Fruit fly (Drosophila melanogaster) whole organism, embryonic: Measurements from ENCODE around the gene Prosbeta2.

Experiments
- ATbp ChIP-seq: fragments of 200-800 bp; sonication (Bioruptor generic); optimal IDR thresholded peaks from 2 replicates; lab custom pipeline; 2017; ENCODE audit warnings: missing biosample characterization, mild to moderate bottlenecking, missing genetic modification characterization, missing genetic modification reagents
- Bgb ChIP-seq: fragments of 200-800 bp; sonication (Bioruptor generic); IDR thresholded peaks from 2 replicates; pipeline ENCODE4 v1.3.6; 2022; ENCODE audit warnings: missing biosample characterization, missing genetic modification characterization; ENCODE audit not compliant: partially characterized antibody
- CG11247 ChIP-seq: fragments of 200-800 bp; sonication (Bioruptor generic); IDR thresholded peaks from 2 replicates; pipeline ENCODE4 v1.3.6; 2022; ENCODE audit warnings: missing biosample characterization, missing genetic modification characterization
- CG13894 ChIP-seq: fragments of 200-800 bp; sonication (Bioruptor generic); optimal IDR thresholded peaks from 3 replicates; lab custom pipeline; 2018; ENCODE audit warnings: missing biosample characterization, mild to moderate bottlenecking, missing genetic modification characterization, moderate library complexity
- CG16779 ChIP-seq: fragments of 200-800 bp; sonication (Bioruptor generic); IDR thresholded peaks from 2 replicates; pipeline ENCODE4 v1.3.6; 2022; ENCODE audit warnings: missing biosample characterization, missing genetic modification characterization
- CG17361 ChIP-seq: fragments of 200-800 bp; sonication (Bioruptor generic); IDR thresholded peaks from 3 replicates; pipeline ENCODE4 v1.3.6; 2022; ENCODE audit warnings: missing biosample characterization, missing genetic modification characterization
- CG18764 ChIP-seq: fragments of 200-800 bp; sonication (Bioruptor generic); optimal IDR thresholded peaks from 3 replicates; lab custom pipeline; 2016; ENCODE audit warnings: missing biosample characterization, missing genetic modification characterization
- CG33557 ChIP-seq: fragments of 200-800 bp; sonication (Bioruptor generic); optimal IDR thresholded peaks from 2 replicates; lab custom pipeline; 2019; ENCODE audit warnings: missing biosample characterization, mild to moderate bottlenecking, missing genetic modification characterization, moderate library complexity
- CG3995 ChIP-seq: fragments of 200-800 bp; sonication (Bioruptor generic); optimal IDR thresholded peaks from 3 replicates; lab custom pipeline; 2016; ENCODE audit warnings: missing biosample characterization, missing genetic modification characterization
- CG6765 ChIP-seq: fragments of 200-800 bp; sonication (Bioruptor generic); optimal IDR thresholded peaks from 3 replicates; lab custom pipeline; 2017; ENCODE audit warnings: missing biosample characterization, mild to moderate bottlenecking, missing genetic modification characterization
- CG7839 ChIP-seq: fragments of 200-800 bp; sonication (Bioruptor generic); optimal IDR thresholded peaks from 3 replicates; lab custom pipeline; 2018; ENCODE audit warnings: missing biosample characterization, mild to moderate bottlenecking, missing genetic modification characterization, moderate library complexity
- CG8089 ChIP-seq: fragments of 200-800 bp; sonication (Bioruptor generic); optimal IDR thresholded peaks from 3 replicates; lab custom pipeline; 2016; ENCODE audit warnings: missing biosample characterization, missing genetic modification characterization
- Chrac-16 ChIP-seq: fragments of 200-800 bp; sonication (Bioruptor generic); optimal IDR thresholded peaks from 3 replicates; lab custom pipeline; 2016; ENCODE audit warnings: missing biosample characterization, missing genetic modification characterization
- Deaf1 ChIP-seq: fragments of 200-800 bp; optimal IDR thresholded peaks from 3 replicates; lab custom pipeline; 2019; ENCODE audit warnings: missing biosample characterization, mild to moderate bottlenecking, missing genetic modification characterization, moderate library complexity
- Dek ChIP-seq: fragments of 200-800 bp; sonication (Bioruptor generic); optimal IDR thresholded peaks from 3 replicates; lab custom pipeline; 2019; ENCODE audit warnings: missing biosample characterization, mild to moderate bottlenecking, missing genetic modification characterization, moderate library complexity
- Hsf ChIP-seq: fragments of 200-800 bp; sonication (Bioruptor generic); optimal IDR thresholded peaks from 3 replicates; lab custom pipeline; 2016; ENCODE audit warnings: missing biosample characterization, missing genetic modification characterization
- Med ChIP-seq: fragments of 200-800 bp; sonication (Bioruptor generic); peaks from one replicate; lab custom pipeline; 2016; ENCODE audit warnings: missing biosample characterization, missing genetic modification characterization, mild to moderate bottlenecking, inconsistent platforms, moderate library complexity
- NC2β ChIP-seq: fragments of 200-800 bp; sonication (Bioruptor generic); optimal IDR thresholded peaks from 2 replicates; lab custom pipeline; 2016; ENCODE audit warnings: missing biosample characterization, missing genetic modification characterization
- Nf-YB ChIP-seq: fragments of 200-800 bp; sonication (Bioruptor generic); optimal IDR thresholded peaks from 3 replicates; lab custom pipeline; 2019; ENCODE audit warnings: missing biosample characterization, mild to moderate bottlenecking, missing genetic modification characterization, moderate library complexity
- Nf-YC ChIP-seq: fragments of 200-800 bp; optimal IDR thresholded peaks from 3 replicates; lab custom pipeline; 2019; ENCODE audit warnings: missing biosample characterization, mild to moderate bottlenecking, missing genetic modification characterization, moderate library complexity
- Oaz ChIP-seq: fragments of 200-800 bp; sonication (Bioruptor generic); IDR thresholded peaks from 2 replicates; pipeline ENCODE4 v1.3.6; 2022; ENCODE audit warnings: missing biosample characterization, missing genetic modification characterization
- Sox100B ChIP-seq: fragments of 200-800 bp; sonication (Bioruptor generic); optimal IDR thresholded peaks from 3 replicates; lab custom pipeline; 2018; ENCODE audit warnings: missing biosample characterization, mild to moderate bottlenecking, missing genetic modification characterization
- Tbp ChIP-seq: fragments of >200 bp; optimal IDR thresholded peaks from 2 replicates; lab custom pipeline; 2018; ENCODE audit warnings: missing biosample characterization, missing genetic modification characterization
- Trl ChIP-seq, 3 experiments: fragments of >200 bp in 2 of 3; fragments of 200-800 bp in 1 of 3; sonication (Bioruptor generic) in 1 of 3; optimal IDR thresholded peaks; 2 replicates in 1 of 3; 3 replicates in 2 of 3; lab custom pipeline; 2016 to 2017; ENCODE audit warnings: missing biosample characterization in 1 of 3, missing genetic modification characterization in 1 of 3
- al ChIP-seq: fragments of 200-800 bp; sonication (Bioruptor generic); IDR thresholded peaks from 2 replicates; pipeline ENCODE4 v1.3.6; 2022; ENCODE audit warnings: missing biosample characterization, missing genetic modification characterization
- caup ChIP-seq: fragments of 200-800 bp; sonication (Bioruptor generic); optimal IDR thresholded peaks from 3 replicates; lab custom pipeline; 2017; ENCODE audit warnings: missing biosample characterization, mild to moderate bottlenecking, missing genetic modification characterization, moderate library complexity; ENCODE audit not compliant: severe bottlenecking
- chm ChIP-seq: fragments of 200-800 bp; sonication (Bioruptor generic); IDR thresholded peaks from 2 replicates; pipeline ENCODE4 v1.3.6; 2022; ENCODE audit warnings: missing biosample characterization, missing genetic modification characterization
- crp ChIP-seq, 2 experiments: fragments of 200-800 bp; sonication (Bioruptor generic); optimal IDR thresholded peaks; 2 replicates in 1 of 2; 3 replicates in 1 of 2; lab custom pipeline; 2017; ENCODE audit warnings: missing biosample characterization in 2 of 2, missing genetic modification characterization in 2 of 2, mild to moderate bottlenecking in 1 of 2, moderate library complexity in 1 of 2
- dimm ChIP-seq: fragments of 200-800 bp; sonication (Bioruptor generic); IDR thresholded peaks from 2 replicates; pipeline ENCODE4 v1.3.6; 2022; ENCODE audit warnings: missing biosample characterization, missing genetic modification characterization
- eyg ChIP-seq: fragments of 200-800 bp; sonication (Bioruptor generic); optimal IDR thresholded peaks from 3 replicates; lab custom pipeline; 2016; ENCODE audit warnings: missing biosample characterization, missing genetic modification characterization
- fd102C ChIP-seq: fragments of 200-800 bp; sonication (Bioruptor generic); optimal IDR thresholded peaks from 2 replicates; lab custom pipeline; 2018; ENCODE audit warnings: missing biosample characterization, mild to moderate bottlenecking, missing genetic modification characterization, moderate library complexity
- grn ChIP-seq: fragments of 200-800 bp; sonication (Bioruptor generic); optimal IDR thresholded peaks from 3 replicates; lab custom pipeline; 2017; ENCODE audit warnings: missing biosample characterization, missing genetic modification characterization
- gt ChIP-seq: fragments of 200-800 bp; sonication (Bioruptor generic); IDR thresholded peaks from 2 replicates; pipeline ENCODE4 v1.3.6; 2022; ENCODE audit warnings: missing biosample characterization, missing genetic modification characterization
- hth ChIP-seq: fragments of >200 bp; optimal IDR thresholded peaks from 2 replicates; lab custom pipeline; 2017; ENCODE audit warnings: inconsistent platforms
- ind ChIP-seq: fragments of 200-800 bp; sonication (Bioruptor generic); optimal IDR thresholded peaks from 3 replicates; lab custom pipeline; 2016; ENCODE audit warnings: missing biosample characterization, missing genetic modification characterization
- kah ChIP-seq: fragments of 200-800 bp; sonication (Bioruptor generic); optimal IDR thresholded peaks from 2 replicates; lab custom pipeline; 2018; ENCODE audit warnings: missing biosample characterization, mild to moderate bottlenecking, missing genetic modification characterization
- kni ChIP-seq: fragments of 200-800 bp; sonication (Bioruptor generic); optimal IDR thresholded peaks from 3 replicates; lab custom pipeline; 2017; ENCODE audit warnings: mild to moderate bottlenecking, missing biosample characterization, missing genetic modification reagents, missing genetic modification characterization
- maf-S ChIP-seq: fragments of 200-800 bp; sonication (Bioruptor generic); optimal IDR thresholded peaks from 2 replicates; lab custom pipeline; 2016; ENCODE audit warnings: missing biosample characterization, missing genetic modification characterization
- p53 ChIP-seq: fragments of 200-800 bp; sonication (Bioruptor generic); optimal IDR thresholded peaks from 2 replicates; lab custom pipeline; 2016; ENCODE audit warnings: missing biosample characterization, missing genetic modification characterization
- pan ChIP-seq, 4 experiments: fragments of >200 bp in 3 of 4; fragments of 200-800 bp in 1 of 4; sonication (Bioruptor generic) in 1 of 4; optimal IDR thresholded peaks in 3 of 4; IDR thresholded peaks in 1 of 4; 2 replicates each; pipeline versions ENCODE4 v1.3.6 to Lab custom; 2017 to 2022; ENCODE audit warnings: missing biosample characterization in 2 of 4, missing genetic modification characterization in 2 of 4, mixed read lengths in 1 of 4
- prd ChIP-seq, 3 experiments: fragments of >200 bp in 2 of 3; fragments of 200-800 bp in 1 of 3; sonication (Bioruptor generic) in 1 of 3; optimal IDR thresholded peaks in 2 of 3; IDR thresholded peaks in 1 of 3; 2 replicates in 2 of 3; 3 replicates in 1 of 3; pipeline versions ENCODE4 v1.3.6 to Lab custom; 2017 to 2022; ENCODE audit warnings: missing biosample characterization in 1 of 3, missing genetic modification characterization in 1 of 3
- repo ChIP-seq: fragments of 200-800 bp; sonication (Bioruptor generic); optimal IDR thresholded peaks from 2 replicates; lab custom pipeline; 2016; ENCODE audit warnings: missing biosample characterization, missing genetic modification characterization
- rib ChIP-seq: fragments of 200-800 bp; sonication (Bioruptor generic); IDR thresholded peaks from 2 replicates; pipeline ENCODE4 v1.3.6; 2022; ENCODE audit warnings: missing biosample characterization, missing genetic modification characterization
- ssp ChIP-seq: fragments of 200-800 bp; sonication (Bioruptor generic); IDR thresholded peaks from 2 replicates; pipeline ENCODE4 v1.3.6; 2022; ENCODE audit warnings: missing biosample characterization, missing genetic modification characterization
- tin ChIP-seq: fragments of 200-800 bp; sonication (Bioruptor generic); optimal IDR thresholded peaks from 3 replicates; lab custom pipeline; 2016; ENCODE audit warnings: missing biosample characterization, missing genetic modification characterization
- zen ChIP-seq: fragments of 200-800 bp; sonication (Bioruptor generic); optimal IDR thresholded peaks from 3 replicates; lab custom pipeline; 2018; ENCODE audit warnings: missing biosample characterization, mild to moderate bottlenecking, missing genetic modification characterization, moderate library complexity

Prosbeta2 gene

dm6 chr3L:14967691-14968538, 31.8 kb upstream of the Prosbeta2 start (continued):
- TF ChIP-seq Nf-YB (GFP tag; lab: Kevin White, UChicago) (peak; percentile 33), CG3995 (no peak), tin (GFP tag; lab: Kevin White, UChicago) (no peak), Hsf (GFP tag; lab: Kevin White, UChicago) (no peak), Chrac-16 (no peak), ind (GFP tag; lab: Kevin White, UChicago) (no peak), p53 (GFP tag; lab: Kevin White, UChicago) (peak; percentile 100), Tbp (no peak), hth (lab: Kevin White, UChicago) (peak; percentile 31), CG6765 (GFP tag; lab: Kevin White, UChicago) (no peak), dimm (GFP tag; lab: Robert Waterston, UW) (no peak), CG13894 (tag; lab: Kevin White, UChicago) (no peak), CG18764 (GFP tag; lab: Kevin White, UChicago) (no peak), zen (peak; percentile 97), Trl (optimal IDR thresholded peaks at IDR 0.05; lab: Kevin White, UChicago) (peak in 1 of 2 experiments; percentile 52), Trl (GFP tag; optimal IDR thresholded peaks at IDR 0.05; lab: Kevin White, UChicago) (no peak), crp (GFP tag; optimal IDR thresholded peaks at IDR 0.05; lab: Kevin White, UChicago) (no peak), Dek (tag; lab: Kevin White, UChicago) (no peak), grn (GFP tag; lab: Kevin White, UChicago) (peak; percentile 67), maf-S (no peak), CG16779 (no peak), CG17361 (no peak)
- TF ChIP-seq, all 482 proteins: peak for 18

dm6 chr3L:14968553-14968952, 31.2 kb upstream of the Prosbeta2 start:
- no peak for TF ChIP-seq caup (GFP tag; lab: Kevin White, UChicago)
- peak in 1 of 2 experiments; percentile 77 for TF ChIP-seq pan (optimal IDR thresholded peaks at IDR 0.05; lab: Kevin White, UChicago)
- TF ChIP-seq pan (GFP tag; optimal IDR thresholded peaks at IDR 0.05 in 1 of 2, IDR thresholded peaks at IDR 0.05 in 1 of 2): no peak
- TF ChIP-seq Med (GFP tag; lab: Kevin White, UChicago): no peak
- TF ChIP-seq CG33557 (GFP tag; lab: Kevin White, UChicago): no peak
- TF ChIP-seq ATbp (GFP tag; lab: Kevin White, UChicago): no peak

DNA sequence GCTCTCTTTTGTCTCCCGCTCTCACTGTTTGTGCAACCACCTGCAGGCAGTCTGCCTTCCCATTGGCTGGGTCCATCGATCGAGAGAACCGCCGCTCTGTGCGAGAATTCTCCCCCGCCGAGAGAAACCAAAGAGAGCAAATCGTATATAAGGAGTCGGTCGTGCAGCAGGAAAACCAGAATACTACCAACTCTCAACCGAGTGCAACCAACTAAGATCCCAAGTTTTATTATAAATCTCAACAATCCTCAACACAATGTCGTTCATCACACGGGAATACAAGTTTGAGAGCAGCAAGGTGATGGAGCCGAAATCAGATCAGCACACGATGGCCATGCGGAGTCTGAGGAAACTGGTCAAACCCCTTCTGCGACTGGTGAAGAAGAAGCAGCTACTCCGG, 30.6 kb upstream of the Prosbeta2 start, which contains the start of gene Tom:
Tom (plus strand) TSS at position 174 of the 400 bp plus-strand sequence.
- peak; percentile 49 for TF ChIP-seq NC2β (GFP tag; lab: Kevin White, UChicago)
- TF ChIP-seq CG7839: no peak
- peak; percentile 6 for TF ChIP-seq zen
- TF ChIP-seq repo (GFP tag; lab: Kevin White, UChicago): no peak
- no peak for TF ChIP-seq al (GFP tag; lab: Robert Waterston, UW)
- TF ChIP-seq prd (optimal IDR thresholded peaks at IDR 0.05; lab: Kevin White, UChicago): no peak
- peak; percentile 11; the same call in 1 of the 3 replicates for TF ChIP-seq prd (GFP tag; IDR thresholded peaks at IDR 0.05; lab: Robert Waterston, UW)
- TF ChIP-seq CG11247 (GFP tag; lab: Robert Waterston, UW): no peak
- TF ChIP-seq ssp (GFP tag; lab: Robert Waterston, UW): no peak
- TF ChIP-seq rib: 0 out of 2 replicates have a peak, but pooled peaks have one; percentile 44
- TF ChIP-seq CG8089: no peak
- no peak for TF ChIP-seq Oaz (GFP tag; lab: Robert Waterston, UW)
- TF ChIP-seq Nf-YC: peak; percentile 93
- TF ChIP-seq Nf-YB (GFP tag; lab: Kevin White, UChicago): peak; percentile 96
- TF ChIP-seq chm (GFP tag; lab: Robert Waterston, UW): peak; percentile 84; the same call in 1 of the 2 replicates
- TF ChIP-seq Bgb (GFP tag; lab: Robert Waterston, UW): no peak
- TF ChIP-seq eyg (GFP tag; lab: Kevin White, UChicago): no peak
- peak; percentile 98 for TF ChIP-seq kni (GFP tag; lab: Kevin White, UChicago)
- no peak for TF ChIP-seq Sox100B (GFP tag; lab: Kevin White, UChicago)
- peak; percentile 99 for TF ChIP-seq kah
- peak; percentile 13 for TF ChIP-seq Deaf1 (tag; lab: Kevin White, UChicago)
- no peak for TF ChIP-seq gt (GFP tag; lab: Robert Waterston, UW)
- peak; percentile 50 for TF ChIP-seq fd102C (GFP tag; lab: Kevin White, UChicago)
